Worm (Caenorhabditis elegans): Measurements from ENCODE around the gene ZK470.6.

ZK470.6 gene

ce11 chrX:4157896-4158295 lies 19.4 kb downstream of the ZK470.6 start (continued):
- TF ChIP-seq F13H6.1 (tag; optimal IDR thresholded peaks at IDR 0.05) = peak; percentile 42
- no peak for TF ChIP-seq unc-62 (GFP tag; optimal IDR thresholded peaks at IDR 0.05)
- no peak for TF ChIP-seq ceh-16 (tag; optimal IDR thresholded peaks at IDR 0.05)
- no peak for TF ChIP-seq mab-5 (tag; optimal IDR thresholded peaks at IDR 0.05)
- TF ChIP-seq nhr-25 (tag; optimal IDR thresholded peaks at IDR 0.05) = no peak

DNA sequence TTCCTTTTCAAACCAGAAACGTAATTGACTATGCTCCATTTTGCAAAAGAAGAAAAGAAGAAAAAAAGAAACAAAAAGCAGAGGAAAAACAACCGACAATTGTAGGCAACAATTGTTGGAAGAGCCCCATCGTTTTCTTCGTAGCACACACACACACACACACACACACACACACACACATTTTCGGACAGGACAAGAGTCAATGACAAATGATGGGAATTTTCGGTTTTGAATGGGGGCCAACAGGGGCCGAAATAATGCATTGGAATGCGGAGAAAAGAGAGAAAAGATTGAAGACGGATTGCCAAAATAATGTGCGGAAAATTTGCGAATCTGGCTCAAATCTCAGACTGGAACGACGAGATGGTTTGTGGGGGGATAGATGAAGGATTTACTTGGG lies 22.5 kb downstream of the ZK470.6 start:
- TF ChIP-seq snpc-4 (tag; optimal IDR thresholded peaks at IDR 0.05) (no peak), Y55F3AM.14 (GFP tag; optimal IDR thresholded peaks at IDR 0.05) (no peak), sma-9 (GFP tag; optimal IDR thresholded peaks at IDR 0.05) (no peak), sma-9 (tag; optimal IDR thresholded peaks at IDR 0.05) (no peak), gmeb-1 (tag; optimal IDR thresholded peaks at IDR 0.05) (no peak), mab-5 (tag; optimal IDR thresholded peaks at IDR 0.05) (peak; percentile 51), skn-1 (tag; optimal IDR thresholded peaks at IDR 0.05) (no peak), F13H6.1 (tag; optimal IDR thresholded peaks at IDR 0.05) (peak; percentile 12), alr-1 (tag; optimal IDR thresholded peaks at IDR 0.05) (no peak), ceh-82 (tag; optimal IDR thresholded peaks at IDR 0.05) (no peak), zag-1 (tag; optimal IDR thresholded peaks at IDR 0.05) (peak; percentile 50), mbf-1 (tag; optimal IDR thresholded peaks at IDR 0.05) (no peak), ztf-4 (tag; optimal IDR thresholded peaks at IDR 0.05) (no peak), aly-2 (tag; optimal IDR thresholded peaks at IDR 0.05) (no peak), sem-4 (tag; optimal IDR thresholded peaks at IDR 0.05) (no peak), fos-1 (tag; optimal IDR thresholded peaks at IDR 0.05) (no peak), elt-1 (tag; optimal IDR thresholded peaks at IDR 0.05) (no peak), nhr-237 (tag; optimal IDR thresholded peaks at IDR 0.05) (no peak), ztf-1 (GFP tag; conservative IDR thresholded peaks at IDR 0.05) (no peak), lin-39 (tag; optimal IDR thresholded peaks at IDR 0.05) (no peak), elt-3 (tag; optimal IDR thresholded peaks at IDR 0.05) (no peak), lin-11 (tag; optimal IDR thresholded peaks at IDR 0.05) (no peak), egl-27 (tag; optimal IDR thresholded peaks at IDR 0.05) (no peak), nhr-25 (tag; optimal IDR thresholded peaks at IDR 0.05) (no peak), nhr-6 (tag; optimal IDR thresholded peaks at IDR 0.05) (no peak), R02D3.7 (tag; optimal IDR thresholded peaks at IDR 0.05) (no peak), nhr-77 (tag; optimal IDR thresholded peaks at IDR 0.05) (no peak), C34F6.9 (tag; optimal IDR thresholded peaks at IDR 0.05) (peak; percentile 5), crh-2 (tag; optimal IDR thresholded peaks at IDR 0.05) (no peak), nhr-129 (tag; optimal IDR thresholded peaks at IDR 0.05) (peak; percentile 21), nhr-23 (tag; optimal IDR thresholded peaks at IDR 0.05) (no peak), lin-13 (GFP tag; optimal IDR thresholded peaks at IDR 0.05) (no peak), nhr-10 (tag; optimal IDR thresholded peaks at IDR 0.05) (no peak), sma-3 (GFP tag; optimal IDR thresholded peaks at IDR 0.05) (no peak), peb-1 (tag; optimal IDR thresholded peaks at IDR 0.05) (no peak), mdl-1 (tag; optimal IDR thresholded peaks at IDR 0.05) (peak in 1 of 2 experiments; percentile 12), ztf-11 (tag; optimal IDR thresholded peaks at IDR 0.05) (no peak), nhr-11 (tag; optimal IDR thresholded peaks at IDR 0.05) (no peak), nhr-12 (tag; optimal IDR thresholded peaks at IDR 0.05) (no peak), ceh-16 (tag; optimal IDR thresholded peaks at IDR 0.05) (no peak), unc-39 (tag; optimal IDR thresholded peaks at IDR 0.05) (no peak), ama-1 (optimal IDR thresholded peaks at IDR 0.05) (no peak), nhr-21 (tag; optimal IDR thresholded peaks at IDR 0.05) (no peak), unc-62 (GFP tag; optimal IDR thresholded peaks at IDR 0.05) (no peak), dmd-4 (tag; optimal IDR thresholded peaks at IDR 0.05) (no peak), unc-55 (GFP tag; optimal IDR thresholded peaks at IDR 0.05) (no peak), blmp-1 (tag; optimal IDR thresholded peaks at IDR 0.05; ENCODE audit: insufficient read depth) (no peak), ZK546.5 (tag; optimal IDR thresholded peaks at IDR 0.05) (no peak), lsy-2 (tag; optimal IDR thresholded peaks at IDR 0.05) (no peak)
